Fruit fly (Drosophila melanogaster) whole organism, embryonic: ENCODE measurements around the gene spo.
A peak's percentile ranks its signal among the peaks of the same experiment; 100 is the strongest.

Experiments used
- Adf1 ChIP-seq: fragments of 200-800 bp; sonication (Bioruptor generic); IDR thresholded peaks from 2 replicates; pipeline ENCODE4 v1.3.6; 2022; ENCODE audit warnings: missing biosample characterization, missing genetic modification characterization
- CG12104 ChIP-seq: fragments of 200-800 bp; sonication (Bioruptor generic); optimal IDR thresholded peaks from 3 replicates; lab custom pipeline; 2016; ENCODE audit warnings: missing biosample characterization, missing genetic modification characterization
- CG12236 ChIP-seq: fragments of 200-800 bp; sonication (Bioruptor generic); optimal IDR thresholded peaks from 2 replicates; lab custom pipeline; 2016; ENCODE audit warnings: missing biosample characterization, missing genetic modification characterization
- CG12659 ChIP-seq: fragments of 200-800 bp; sonication (Bioruptor generic); optimal IDR thresholded peaks from 3 replicates; lab custom pipeline; 2017; ENCODE audit warnings: mild to moderate bottlenecking, missing biosample characterization, missing genetic modification reagents, missing genetic modification characterization
- CG12769 ChIP-seq: fragments of 200-800 bp; sonication (Bioruptor generic); optimal IDR thresholded peaks from 2 replicates; lab custom pipeline; 2019; ENCODE audit warnings: missing biosample characterization, mild to moderate bottlenecking, missing genetic modification characterization, moderate library complexity
- CG13424 ChIP-seq: fragments of 200-800 bp; sonication (Bioruptor generic); optimal IDR thresholded peaks from 2 replicates; lab custom pipeline; 2019; ENCODE audit warnings: missing biosample characterization, mild to moderate bottlenecking, missing genetic modification characterization, moderate library complexity
- CG13624 ChIP-seq: fragments of 200-800 bp; sonication (Bioruptor generic); optimal IDR thresholded peaks from 2 replicates; lab custom pipeline; 2016; ENCODE audit warnings: missing biosample characterization, missing genetic modification characterization
- CG14014 ChIP-seq: fragments of 200-800 bp; sonication (Bioruptor generic); IDR thresholded peaks from 2 replicates; pipeline ENCODE4 v1.3.6; 2022; ENCODE audit warnings: missing biosample characterization, missing genetic modification characterization
- CG14441 ChIP-seq: fragments of 200-800 bp; sonication (Bioruptor generic); IDR thresholded peaks from 2 replicates; pipeline ENCODE4 v1.3.6; 2022; ENCODE audit warnings: missing biosample characterization, missing genetic modification characterization
- CG14965 ChIP-seq: fragments of 200-800 bp; sonication (Bioruptor generic); optimal IDR thresholded peaks from 2 replicates; lab custom pipeline; 2016; ENCODE audit warnings: missing biosample characterization, missing genetic modification characterization, borderline replicate concordance
- CG15601 ChIP-seq: fragments of 200-800 bp; sonication (Bioruptor generic); optimal IDR thresholded peaks from 3 replicates; lab custom pipeline; 2019; ENCODE audit warnings: missing biosample characterization, mild to moderate bottlenecking, missing genetic modification characterization, moderate library complexity
- CG1647 ChIP-seq: fragments of 200-800 bp; sonication (Bioruptor generic); optimal IDR thresholded peaks from 3 replicates; lab custom pipeline; 2016; ENCODE audit warnings: missing biosample characterization, missing genetic modification characterization
- CG18476 ChIP-seq: fragments of 200-800 bp; sonication (Bioruptor generic); optimal IDR thresholded peaks from 2 replicates; lab custom pipeline; 2016; ENCODE audit warnings: missing biosample characterization, mild to moderate bottlenecking, missing genetic modification characterization
- CG3065 ChIP-seq: fragments of 200-800 bp; sonication (Bioruptor generic); optimal IDR thresholded peaks from 2 replicates; lab custom pipeline; 2016; ENCODE audit warnings: missing biosample characterization, missing genetic modification characterization
- CG31388 ChIP-seq: fragments of 200-800 bp; sonication (Bioruptor generic); optimal IDR thresholded peaks from 2 replicates; lab custom pipeline; 2016; ENCODE audit warnings: missing biosample characterization, missing genetic modification characterization
- CG3281 ChIP-seq: fragments of 200-800 bp; sonication (Bioruptor generic); optimal IDR thresholded peaks from 3 replicates; lab custom pipeline; 2017; ENCODE audit warnings: missing biosample characterization, mild to moderate bottlenecking, missing genetic modification characterization
- CG34422 ChIP-seq: fragments of 200-800 bp; sonication (Bioruptor generic); IDR thresholded peaks from 3 replicates; pipeline ENCODE4 v1.3.6; 2022; ENCODE audit warnings: missing biosample characterization, missing genetic modification characterization
- CG3838 ChIP-seq: fragments of 200-800 bp; sonication (Bioruptor generic); optimal IDR thresholded peaks from 3 replicates; lab custom pipeline; 2016; ENCODE audit warnings: missing biosample characterization, missing genetic modification characterization
- CG7372 ChIP-seq: fragments of 200-800 bp; sonication (Bioruptor generic); IDR thresholded peaks from 2 replicates; pipeline ENCODE4 v1.3.6; 2022; ENCODE audit warnings: missing biosample characterization, missing genetic modification characterization
- CG7963 ChIP-seq: fragments of 200-800 bp; sonication (Bioruptor generic); IDR thresholded peaks from 3 replicates; pipeline ENCODE4 v1.3.6; 2022; ENCODE audit warnings: missing biosample characterization, missing genetic modification characterization; ENCODE audit not compliant: partially characterized antibody
- CG8944 ChIP-seq: fragments of 200-800 bp; sonication (Bioruptor generic); optimal IDR thresholded peaks from 3 replicates; lab custom pipeline; 2016; ENCODE audit warnings: missing biosample characterization, missing genetic modification characterization
- CoRest ChIP-seq: fragments of 200-800 bp; sonication (Bioruptor generic); optimal IDR thresholded peaks from 3 replicates; lab custom pipeline; 2018; ENCODE audit warnings: missing biosample characterization, mild to moderate bottlenecking, missing genetic modification characterization, moderate library complexity
- D ChIP-seq, 2 experiments: fragments of 200-800 bp in 1 of 2; fragments of >200 bp in 1 of 2; sonication (Bioruptor generic) in 1 of 2; optimal IDR thresholded peaks; 2 replicates in 1 of 2; 3 replicates in 1 of 2; lab custom pipeline; 2017; ENCODE audit warnings: mild to moderate bottlenecking in 1 of 2, missing biosample characterization in 1 of 2, missing genetic modification characterization in 1 of 2, missing genetic modification reagents in 1 of 2
- Dbx ChIP-seq: fragments of 200-800 bp; sonication (Bioruptor generic); IDR thresholded peaks from 3 replicates; pipeline ENCODE4 v1.3.6; 2022; ENCODE audit warnings: missing biosample characterization, missing genetic modification characterization
- Doc2 ChIP-seq: fragments of 200-800 bp; sonication (Bioruptor generic); IDR thresholded peaks from 2 replicates; pipeline ENCODE4 v1.3.6; 2022; ENCODE audit warnings: missing biosample characterization, missing genetic modification characterization
- H15 ChIP-seq: fragments of 200-800 bp; sonication (Bioruptor generic); IDR thresholded peaks from 3 replicates; pipeline ENCODE4 v1.3.6; 2022; ENCODE audit warnings: missing biosample characterization, missing genetic modification characterization
- Hmr ChIP-seq: fragments of 200-800 bp; sonication (Bioruptor generic); optimal IDR thresholded peaks from 3 replicates; lab custom pipeline; 2017; ENCODE audit warnings: mild to moderate bottlenecking, missing biosample characterization, missing genetic modification reagents, missing genetic modification characterization
- Hr78 ChIP-seq, 2 experiments: fragments of 200-800 bp in 1 of 2; fragments of >200 bp in 1 of 2; sonication (Bioruptor generic) in 1 of 2; optimal IDR thresholded peaks; 2 replicates each; lab custom pipeline; 2017 to 2019; ENCODE audit warnings: missing biosample characterization in 2 of 2, missing genetic modification characterization in 2 of 2, mild to moderate bottlenecking in 1 of 2, moderate library complexity in 1 of 2
- Max ChIP-seq: fragments of 200-800 bp; sonication (Bioruptor generic); optimal IDR thresholded peaks from 2 replicates; lab custom pipeline; 2016; ENCODE audit warnings: missing biosample characterization, mild to moderate bottlenecking, missing genetic modification characterization
- NK7.1 ChIP-seq: fragments of 200-800 bp; sonication (Bioruptor generic); optimal IDR thresholded peaks from 3 replicates; lab custom pipeline; 2016; ENCODE audit warnings: missing biosample characterization, missing genetic modification characterization
- NfI ChIP-seq: fragments of 200-800 bp; sonication (Bioruptor generic); optimal IDR thresholded peaks from 3 replicates; lab custom pipeline; 2018; ENCODE audit warnings: missing biosample characterization, mild to moderate bottlenecking, missing genetic modification characterization, moderate library complexity
- Optix ChIP-seq: fragments of 200-800 bp; sonication (Bioruptor generic); IDR thresholded peaks from 3 replicates; pipeline ENCODE4 v1.3.6; 2022; ENCODE audit warnings: missing biosample characterization, missing genetic modification characterization
- Sin3A ChIP-seq: fragments of >200 bp; optimal IDR thresholded peaks from 2 replicates; lab custom pipeline; 2018
- al ChIP-seq: fragments of 200-800 bp; sonication (Bioruptor generic); IDR thresholded peaks from 2 replicates; pipeline ENCODE4 v1.3.6; 2022; ENCODE audit warnings: missing biosample characterization, missing genetic modification characterization
- bowl ChIP-seq: fragments of 200-800 bp; sonication (Bioruptor generic); IDR thresholded peaks from 2 replicates; pipeline ENCODE4 v1.3.6; 2022; ENCODE audit warnings: missing biosample characterization, missing genetic modification characterization
- br ChIP-seq: fragments of >200 bp; optimal IDR thresholded peaks from 2 replicates; lab custom pipeline; 2017
- btn ChIP-seq: fragments of 200-800 bp; sonication (Bioruptor generic); optimal IDR thresholded peaks from 2 replicates; lab custom pipeline; 2016; ENCODE audit warnings: missing biosample characterization, missing genetic modification characterization
- dysf ChIP-seq: fragments of 200-800 bp; sonication (Bioruptor generic); IDR thresholded peaks from 3 replicates; pipeline ENCODE4 v1.3.6; 2022; ENCODE audit warnings: missing biosample characterization, missing genetic modification characterization
- gt ChIP-seq: fragments of 200-800 bp; sonication (Bioruptor generic); IDR thresholded peaks from 2 replicates; pipeline ENCODE4 v1.3.6; 2022; ENCODE audit warnings: missing biosample characterization, missing genetic modification characterization
- lbe ChIP-seq: fragments of 200-800 bp; sonication (Bioruptor generic); optimal IDR thresholded peaks from 2 replicates; lab custom pipeline; 2016; ENCODE audit warnings: missing biosample characterization, mild to moderate bottlenecking, missing genetic modification characterization
- lmd ChIP-seq: fragments of 200-800 bp; sonication (Bioruptor generic); IDR thresholded peaks from 2 replicates; pipeline ENCODE4 v1.3.6; 2022; ENCODE audit warnings: missing biosample characterization, missing genetic modification characterization
- maf-S ChIP-seq: fragments of 200-800 bp; sonication (Bioruptor generic); optimal IDR thresholded peaks from 2 replicates; lab custom pipeline; 2016; ENCODE audit warnings: missing biosample characterization, missing genetic modification characterization
- mld ChIP-seq: fragments of 200-800 bp; sonication (Bioruptor generic); IDR thresholded peaks from 3 replicates; pipeline ENCODE4 v1.3.6; 2022; ENCODE audit warnings: missing biosample characterization, missing genetic modification characterization; ENCODE audit not compliant: partially characterized antibody
- onecut ChIP-seq: fragments of 200-800 bp; sonication (Bioruptor generic); IDR thresholded peaks from 2 replicates; pipeline ENCODE4 v1.3.6; 2022; ENCODE audit warnings: missing biosample characterization, missing genetic modification characterization
- pb ChIP-seq: fragments of 200-800 bp; sonication (Bioruptor generic); optimal IDR thresholded peaks from 3 replicates; lab custom pipeline; 2016; ENCODE audit warnings: missing biosample characterization, missing genetic modification characterization
- pho ChIP-seq: fragments of 200-800 bp; sonication (Bioruptor generic); optimal IDR thresholded peaks from 2 replicates; lab custom pipeline; 2016; ENCODE audit warnings: missing biosample characterization, missing genetic modification characterization
- scrt ChIP-seq: fragments of 200-800 bp; sonication (Bioruptor generic); optimal IDR thresholded peaks from 2 replicates; lab custom pipeline; 2018; ENCODE audit warnings: missing biosample characterization, mild to moderate bottlenecking, missing genetic modification characterization, moderate library complexity
- sim ChIP-seq: fragments of 200-800 bp; sonication (Bioruptor generic); IDR thresholded peaks from 2 replicates; pipeline ENCODE4 v1.3.6; 2022; ENCODE audit warnings: missing biosample characterization, missing genetic modification characterization
- tll ChIP-seq, 2 experiments: fragments of 200-800 bp in 1 of 2; fragments of >200 bp in 1 of 2; sonication (Bioruptor generic) in 1 of 2; optimal IDR thresholded peaks; 2 replicates each; lab custom pipeline; 2017 to 2019; ENCODE audit warnings: missing biosample characterization in 2 of 2, missing genetic modification characterization in 2 of 2, mild to moderate bottlenecking in 1 of 2, moderate library complexity in 1 of 2
- tx ChIP-seq: fragments of 200-800 bp; sonication (Bioruptor generic); optimal IDR thresholded peaks from 2 replicates; lab custom pipeline; 2016; ENCODE audit warnings: missing biosample characterization, missing genetic modification characterization
- wdn ChIP-seq: fragments of 200-800 bp; sonication (Bioruptor generic); IDR thresholded peaks from 2 replicates; pipeline ENCODE4 v1.3.6; 2022; ENCODE audit warnings: missing biosample characterization, missing genetic modification characterization
- zfh2 ChIP-seq: fragments of 200-800 bp; sonication (Bioruptor generic); optimal IDR thresholded peaks from 2 replicates; lab custom pipeline; 2016; ENCODE audit warnings: missing biosample characterization, missing genetic modification characterization

Gene spo

dm6 chr3L:5603860-5604415 lies 11.6 kb upstream of the spo start, which contains the start of gene TM9SF3 (continued):
- TF ChIP-seq lbe: no peak
- TF ChIP-seq CG14014 (GFP tag; lab: Robert Waterston, UW): no peak
- no peak for TF ChIP-seq btn (GFP tag; lab: Kevin White, UChicago)
- TF ChIP-seq Adf1 (GFP tag; lab: Robert Waterston, UW): no peak
- TF ChIP-seq CG34422: peak; percentile 19; the same call in 1 of the 3 replicates
- TF ChIP-seq NK7.1 (GFP tag; lab: Kevin White, UChicago): no peak
- TF ChIP-seq CG18476: peak; percentile 2
- TF ChIP-seq CG1647 (GFP tag; lab: Kevin White, UChicago): no peak
- no peak for TF ChIP-seq CG13424 (tag; lab: Kevin White, UChicago)
- no peak for TF ChIP-seq onecut (GFP tag; lab: Robert Waterston, UW)
- peak; percentile 88 for TF ChIP-seq CG7963
- no peak for TF ChIP-seq CG7372 (GFP tag; lab: Robert Waterston, UW)
- no peak for TF ChIP-seq Hr78 (GFP tag; optimal IDR thresholded peaks at IDR 0.05; lab: Kevin White, UChicago)
- TF ChIP-seq scrt (GFP tag; lab: Kevin White, UChicago): no peak
- peak; percentile 92 for TF ChIP-seq Sin3A
- TF ChIP-seq zfh2 (GFP tag; lab: Kevin White, UChicago): peak; percentile 22
- no peak for TF ChIP-seq CG12104
- no peak for TF ChIP-seq D (optimal IDR thresholded peaks at IDR 0.05; lab: Kevin White, UChicago)
- TF ChIP-seq D (GFP tag; optimal IDR thresholded peaks at IDR 0.05; lab: Kevin White, UChicago): no peak
- no peak for TF ChIP-seq maf-S (GFP tag; lab: Kevin White, UChicago)
- TF ChIP-seq CG14441 (GFP tag; lab: Robert Waterston, UW): no peak
- no peak for TF ChIP-seq al
- no peak for TF ChIP-seq CG14965 (GFP tag; lab: Kevin White, UChicago)
- peak; percentile 4 for TF ChIP-seq CG13624 (GFP tag; lab: Kevin White, UChicago)
- TF ChIP-seq pho: peak; percentile 57
- peak; percentile 41 for TF ChIP-seq CoRest (tag; lab: Kevin White, UChicago)
- no peak for TF ChIP-seq CG3838
- TF ChIP-seq Doc2 (GFP tag; lab: Robert Waterston, UW): no peak
- TF ChIP-seq Max (GFP tag; lab: Kevin White, UChicago): peak; percentile 46
- TF ChIP-seq CG15601 (tag; lab: Kevin White, UChicago): no peak
- TF ChIP-seq sim: no peak
- no peak for TF ChIP-seq CG3281 (GFP tag; lab: Kevin White, UChicago)
- peak; percentile 65 for TF ChIP-seq mld
- TF ChIP-seq CG12236 (GFP tag; lab: Kevin White, UChicago): no peak
- no peak for TF ChIP-seq dysf (GFP tag; lab: Robert Waterston, UW)
- TF ChIP-seq CG12659 (GFP tag; lab: Kevin White, UChicago): peak; percentile 57
- no peak for TF ChIP-seq H15 (GFP tag; lab: Robert Waterston, UW)
- no peak for TF ChIP-seq tx (GFP tag; lab: Kevin White, UChicago)
- no peak for TF ChIP-seq CG31388 (GFP tag; lab: Kevin White, UChicago)
- TF ChIP-seq pb (GFP tag; lab: Kevin White, UChicago): no peak
- no peak for TF ChIP-seq lmd (GFP tag; lab: Robert Waterston, UW)
- no peak for TF ChIP-seq br (lab: Kevin White, UChicago)
- TF ChIP-seq NfI (GFP tag; lab: Kevin White, UChicago): no peak
- TF ChIP-seq tll (GFP tag; optimal IDR thresholded peaks at IDR 0.05; lab: Kevin White, UChicago): peak in 1 of 2 experiments; percentile 57
- TF ChIP-seq Optix: no peak
- TF ChIP-seq gt (GFP tag; lab: Robert Waterston, UW): no peak
- TF ChIP-seq CG3065 (GFP tag; lab: Kevin White, UChicago): no peak
- TF ChIP-seq bowl (GFP tag; lab: Robert Waterston, UW): no peak
- TF ChIP-seq Hmr (GFP tag; lab: Kevin White, UChicago): no peak
- TF ChIP-seq CG8944 (GFP tag; lab: Kevin White, UChicago): no peak
- no peak for TF ChIP-seq CG12769 (tag; lab: Kevin White, UChicago)
- no peak for TF ChIP-seq wdn (GFP tag; lab: Robert Waterston, UW)
- no peak for TF ChIP-seq Dbx (GFP tag; lab: Robert Waterston, UW)
